Fruit fly (Drosophila melanogaster): Measurements from ENCODE around the gene mRpL9.

dm6 chr3R:15367477-15367876 is 36.9 kb downstream of the mRpL9 start, which contains the start of gene CG34404:
- TF ChIP-seq CG8478 (optimal IDR thresholded peaks at IDR 0.05) (no peak), CTCF (optimal IDR thresholded peaks at IDR 0.05) (no peak)
